Fruit fly (Drosophila melanogaster): ENCODE data around the gene CG32376.
A peak's percentile ranks its signal among the peaks of the same experiment; 100 is the strongest.

Gene CG32376

dm6 chr3L:7521847-7522246 lies 20.4 kb downstream of the CG32376 start (continued):
- TF ChIP-seq z (GFP tag; IDR thresholded peaks at IDR 0.05) (no peak), hkb (optimal IDR thresholded peaks at IDR 0.05) (no peak), hkb (GFP tag; IDR thresholded peaks at IDR 0.05) (peak; percentile 60; the same call in 1 of the 2 replicates), CG13287 (GFP tag; IDR thresholded peaks at IDR 0.05; ENCODE audit: partially characterized antibody) (no peak), CG11247 (GFP tag; IDR thresholded peaks at IDR 0.05) (no peak), chif (GFP tag; optimal IDR thresholded peaks at IDR 0.05) (no peak), Hr3 (GFP tag; optimal IDR thresholded peaks at IDR 0.05) (no peak), slbo (GFP tag; IDR thresholded peaks at IDR 0.05) (peak; percentile 51), Hr51 (GFP tag; optimal IDR thresholded peaks at IDR 0.05) (no peak), CG30020 (tag; optimal IDR thresholded peaks at IDR 0.05) (no peak), HLH4C (GFP tag; IDR thresholded peaks at IDR 0.05; ENCODE audit: partially characterized antibody) (no peak), E2f1 (GFP tag; IDR thresholded peaks at IDR 0.05) (peak; percentile 28; the same call in 1 of the 2 replicates), HLH3B (GFP tag; IDR thresholded peaks at IDR 0.05) (peak; percentile 11; the same call in 1 of the 2 replicates), CG11504 (tag; optimal IDR thresholded peaks at IDR 0.05) (peak; percentile 57), fd3F (GFP tag; optimal IDR thresholded peaks at IDR 0.05) (no peak), gcm2 (GFP tag; optimal IDR thresholded peaks at IDR 0.05) (no peak), CG2116 (GFP tag; optimal IDR thresholded peaks at IDR 0.05) (no peak), Stat92E (GFP tag; optimal IDR thresholded peaks at IDR 0.05) (no peak), Scr (GFP tag; IDR thresholded peaks at IDR 0.05; ENCODE audit: partially characterized antibody) (no peak), otp (GFP tag; IDR thresholded peaks at IDR 0.05) (0 out of 3 replicates have a peak, but pooled peaks have one; percentile 20), CG3281 (GFP tag; optimal IDR thresholded peaks at IDR 0.05) (peak; percentile 13), CG1832 (GFP tag; optimal IDR thresholded peaks at IDR 0.05) (no peak), CG4730 (GFP tag; IDR thresholded peaks at IDR 0.05) (0 out of 2 replicates have a peak, but pooled peaks have one; percentile 17), Mes4 (GFP tag; optimal IDR thresholded peaks at IDR 0.05) (no peak), Rx (GFP tag; IDR thresholded peaks at IDR 0.05) (no peak), caup (GFP tag; optimal IDR thresholded peaks at IDR 0.05; ENCODE audit: severe bottlenecking) (no peak), CG4617 (GFP tag; optimal IDR thresholded peaks at IDR 0.05; ENCODE audit: borderline replicate concordance) (no peak), zfh1 (GFP tag; IDR thresholded peaks at IDR 0.05) (peak; percentile 58; the same call in 1 of the 3 replicates), H2.0 (GFP tag; IDR thresholded peaks at IDR 0.05) (no peak), CG34224 (GFP tag; IDR thresholded peaks at IDR 0.05; ENCODE audit: partially characterized antibody) (no peak), dpn (GFP tag; optimal IDR thresholded peaks at IDR 0.05) (peak in 1 of 2 experiments; percentile 12), repo (GFP tag; optimal IDR thresholded peaks at IDR 0.05) (no peak), Atf3 (GFP tag; optimal IDR thresholded peaks at IDR 0.05) (no peak), Ssrp (tag; optimal IDR thresholded peaks at IDR 0.05) (peak; percentile 41), sima (GFP tag; optimal IDR thresholded peaks at IDR 0.05) (no peak), CG6791 (GFP tag; IDR thresholded peaks at IDR 0.05; ENCODE audit: partially characterized antibody) (no peak), sna (GFP tag; IDR thresholded peaks at IDR 0.05; ENCODE audit: partially characterized antibody) (no peak), CG16813 (GFP tag; IDR thresholded peaks at IDR 0.05; ENCODE audit: partially characterized antibody) (no peak), CG7963 (GFP tag; IDR thresholded peaks at IDR 0.05; ENCODE audit: partially characterized antibody) (no peak), ERR (GFP tag; optimal IDR thresholded peaks at IDR 0.05) (no peak), CG10462 (GFP tag; optimal IDR thresholded peaks at IDR 0.05) (no peak), CG9437 (GFP tag; optimal IDR thresholded peaks at IDR 0.05) (peak; percentile 21), CG11695 (GFP tag; IDR thresholded peaks at IDR 0.05) (no peak), dimm (GFP tag; IDR thresholded peaks at IDR 0.05) (no peak), vvl (GFP tag; IDR thresholded peaks at IDR 0.05) (peak; percentile 39; the same call in 1 of the 2 replicates), tll (GFP tag; optimal IDR thresholded peaks at IDR 0.05) (no peak), fd102C (GFP tag; optimal IDR thresholded peaks at IDR 0.05) (no peak), Doc2 (GFP tag; IDR thresholded peaks at IDR 0.05) (no peak), pum (GFP tag; optimal IDR thresholded peaks at IDR 0.05) (no peak), maf-S (GFP tag; optimal IDR thresholded peaks at IDR 0.05) (no peak)
